Fruit fly (Drosophila melanogaster): ENCODE results near the gene CG13116.

The CG13116 gene

dm6 chr2L:9758856-9759255 lies 29.1 kb downstream of the CG13116 start (continued):
- peak; percentile 90 for TF ChIP-seq Adf1 (GFP tag; IDR thresholded peaks at IDR 0.05)
- peak; percentile 18 for TF ChIP-seq CG12942 (GFP tag; optimal IDR thresholded peaks at IDR 0.05)
- TF ChIP-seq Aef1 (GFP tag; IDR thresholded peaks at IDR 0.05) = peak; percentile 93
- peak; percentile 75 for TF ChIP-seq CG12155 (GFP tag; optimal IDR thresholded peaks at IDR 0.05)
- peak; percentile 65 for TF ChIP-seq Ptx1 (GFP tag; IDR thresholded peaks at IDR 0.05)
- TF ChIP-seq CG42726 (GFP tag; IDR thresholded peaks at IDR 0.05; ENCODE audit: partially characterized antibody) = peak; percentile 93
- no peak for TF ChIP-seq eve (GFP tag; optimal IDR thresholded peaks at IDR 0.05)
- TF ChIP-seq CG8089 (GFP tag; optimal IDR thresholded peaks at IDR 0.05) = no peak
- no peak for TF ChIP-seq gcm2 (GFP tag; optimal IDR thresholded peaks at IDR 0.05)
- TF ChIP-seq pfk (GFP tag; optimal IDR thresholded peaks at IDR 0.05) = no peak
- TF ChIP-seq ATbp (GFP tag; optimal IDR thresholded peaks at IDR 0.05) = no peak
- TF ChIP-seq CG18619 (GFP tag; optimal IDR thresholded peaks at IDR 0.05) = no peak
- no peak for TF ChIP-seq CG17612 (GFP tag; IDR thresholded peaks at IDR 0.05)
- peak; percentile 43 for TF ChIP-seq Dad (GFP tag; optimal IDR thresholded peaks at IDR 0.05)
- TF ChIP-seq CG6854 (GFP tag; optimal IDR thresholded peaks at IDR 0.05) = no peak
- TF ChIP-seq CG6254 (GFP tag; optimal IDR thresholded peaks at IDR 0.05) = no peak
- no peak for TF ChIP-seq kah (GFP tag; optimal IDR thresholded peaks at IDR 0.05)
- TF ChIP-seq Nf-YA (GFP tag; IDR thresholded peaks at IDR 0.05) = peak; percentile 54; the same call in 1 of the 2 replicates
- peak; percentile 23 for TF ChIP-seq CG10147 (GFP tag; optimal IDR thresholded peaks at IDR 0.05)
- peak; percentile 50 for TF ChIP-seq CG1233 (GFP tag; optimal IDR thresholded peaks at IDR 0.05)
- TF ChIP-seq Hr78 (GFP tag; optimal IDR thresholded peaks at IDR 0.05) = no peak
- TF ChIP-seq CG1529 (GFP tag; optimal IDR thresholded peaks at IDR 0.05) = no peak
- TF ChIP-seq CG8290 (GFP tag; optimal IDR thresholded peaks at IDR 0.05) = no peak
- peak in 1 of 2 experiments; percentile 90 for TF ChIP-seq CG8290 (tag; optimal IDR thresholded peaks at IDR 0.05)
- peak; percentile 82 for TF ChIP-seq Dbx (GFP tag; IDR thresholded peaks at IDR 0.05)
- peak; percentile 87 for TF ChIP-seq nerfin-2 (GFP tag; IDR thresholded peaks at IDR 0.05; ENCODE audit: partially characterized antibody)
- TF ChIP-seq Scr (GFP tag; IDR thresholded peaks at IDR 0.05; ENCODE audit: partially characterized antibody) = peak; percentile 94
- no peak for TF ChIP-seq CG12769 (tag; optimal IDR thresholded peaks at IDR 0.05)
- TF ChIP-seq chn (GFP tag; optimal IDR thresholded peaks at IDR 0.05) = peak; percentile 65
- TF ChIP-seq CG5245 (GFP tag; optimal IDR thresholded peaks at IDR 0.05) = no peak
- peak; percentile 4 for TF ChIP-seq CG4282 (GFP tag; optimal IDR thresholded peaks at IDR 0.05)
- peak; percentile 70; the same call in 2 of the 3 replicates for TF ChIP-seq CG34422 (GFP tag; IDR thresholded peaks at IDR 0.05)
- no peak for TF ChIP-seq CG8478 (optimal IDR thresholded peaks at IDR 0.05)
- TF ChIP-seq schlank (tag; optimal IDR thresholded peaks at IDR 0.05) = peak; percentile 41
- no peak for TF ChIP-seq crp (GFP tag; optimal IDR thresholded peaks at IDR 0.05)
- TF ChIP-seq caup (GFP tag; optimal IDR thresholded peaks at IDR 0.05; ENCODE audit: severe bottlenecking) = peak; percentile 45
- TF ChIP-seq nau (GFP tag; optimal IDR thresholded peaks at IDR 0.05) = no peak
- TF ChIP-seq Fer1 (GFP tag; optimal IDR thresholded peaks at IDR 0.05) = peak; percentile 23
- TF ChIP-seq jing (GFP tag; optimal IDR thresholded peaks at IDR 0.05) = no peak
- TF ChIP-seq gsb-n (tag; optimal IDR thresholded peaks at IDR 0.05) = peak; percentile 99
- peak; percentile 24 for TF ChIP-seq CG17385 (GFP tag; optimal IDR thresholded peaks at IDR 0.05)
- peak; percentile 6 for TF ChIP-seq MTF-1 (GFP tag; optimal IDR thresholded peaks at IDR 0.05; ENCODE audit: borderline replicate concordance)
- peak; percentile 58 for TF ChIP-seq bab2 (GFP tag; optimal IDR thresholded peaks at IDR 0.05)
- TF ChIP-seq her (GFP tag; optimal IDR thresholded peaks at IDR 0.05) = peak; percentile 57
- peak; percentile 46 for TF ChIP-seq Chrac-16 (GFP tag; optimal IDR thresholded peaks at IDR 0.05)
- TF ChIP-seq CG17186 (GFP tag; optimal IDR thresholded peaks at IDR 0.05) = peak; percentile 51
- TF ChIP-seq Dref (GFP tag; IDR thresholded peaks at IDR 0.05) = peak; percentile 52
- peak; percentile 40 for TF ChIP-seq phol (tag; optimal IDR thresholded peaks at IDR 0.05)
- TF ChIP-seq rib (GFP tag; IDR thresholded peaks at IDR 0.05) = peak; percentile 69
- peak; percentile 42 for TF ChIP-seq Nf-YC (tag; optimal IDR thresholded peaks at IDR 0.05)
- peak; percentile 100 for TF ChIP-seq CG4360 (GFP tag; IDR thresholded peaks at IDR 0.05)
- TF ChIP-seq h (optimal IDR thresholded peaks at IDR 0.05) = no peak
